Fruit fly (Drosophila melanogaster) whole organism, larva: Measurements from ENCODE around the gene mbm.

Experiments
- noc ChIP-seq: fragments of 200-800 bp; sonication (Bioruptor generic); optimal IDR thresholded peaks from 3 replicates; lab custom pipeline; 2019; ENCODE audit warnings: missing biosample characterization, mild to moderate bottlenecking, missing genetic modification characterization, moderate library complexity

The mbm gene

dm6 chr2L:271553-271952, 2.0 kb downstream of the mbm start, which contains the start of gene Dus1:
Dus1 (minus strand) TSS chr2L:271744.
- no peak for TF ChIP-seq noc (tag; lab: Kevin White, UChicago)

DNA sequence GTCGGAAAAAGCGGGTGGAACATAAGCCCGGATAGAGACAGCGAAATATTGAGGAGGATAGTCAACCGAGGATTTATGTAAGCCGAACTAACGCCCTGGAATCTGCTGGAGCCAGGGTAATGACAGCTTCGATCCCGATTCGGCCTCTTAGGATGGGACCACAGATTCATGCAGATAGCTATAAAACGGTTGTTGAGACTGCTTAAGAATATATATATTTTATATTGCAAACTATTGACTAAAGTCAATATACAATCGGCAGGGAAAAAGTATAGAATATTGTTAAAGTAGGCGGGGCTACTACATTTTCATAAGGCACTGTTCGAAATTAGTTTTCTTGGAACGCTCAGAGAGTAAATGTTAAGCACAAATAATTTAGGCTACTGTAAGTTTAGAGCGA, 4.7 kb downstream of the mbm start, which contains the start of gene CG3345:
CG3345 (plus strand) TSS at position 301 of the 400 bp plus-strand sequence.
- no peak for TF ChIP-seq noc (tag; lab: Kevin White, UChicago)

DNA sequence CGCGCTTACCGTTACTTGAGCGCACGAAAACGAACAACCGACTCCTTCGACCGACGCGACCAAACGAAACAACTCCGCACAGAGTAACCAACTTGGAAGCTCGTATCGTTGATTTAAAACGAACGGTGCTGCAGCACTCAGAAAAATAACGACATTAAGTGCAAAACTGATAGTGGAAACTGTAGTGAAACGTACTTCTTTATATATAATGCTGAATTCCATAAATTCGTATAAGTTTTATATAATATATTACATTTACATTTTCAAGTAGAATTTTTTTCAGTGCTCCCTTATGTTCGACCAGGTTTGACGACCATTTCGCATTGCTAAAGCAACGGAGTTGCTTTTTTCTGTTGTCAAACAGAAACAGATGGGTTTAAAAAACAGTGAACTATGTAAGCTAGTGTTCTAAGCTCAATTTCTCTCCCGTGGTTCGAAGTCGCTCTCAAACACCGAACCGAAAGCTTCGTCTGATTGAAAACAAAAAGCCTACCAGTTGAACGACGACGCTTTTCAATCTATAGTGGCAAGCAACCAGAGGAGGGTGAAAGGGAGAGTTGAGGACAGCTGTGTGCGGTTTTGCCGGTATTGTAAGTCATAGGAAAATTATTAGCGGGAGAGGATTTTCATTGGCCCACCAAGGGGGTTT, 6.0 kb downstream of the mbm start, which contains the start of gene CG17075:
CG17075 (minus strand) TSS at position 65 of the 649 bp plus-strand sequence.
- peak; percentile 68 for TF ChIP-seq noc (tag; lab: Kevin White, UChicago)

DNA sequence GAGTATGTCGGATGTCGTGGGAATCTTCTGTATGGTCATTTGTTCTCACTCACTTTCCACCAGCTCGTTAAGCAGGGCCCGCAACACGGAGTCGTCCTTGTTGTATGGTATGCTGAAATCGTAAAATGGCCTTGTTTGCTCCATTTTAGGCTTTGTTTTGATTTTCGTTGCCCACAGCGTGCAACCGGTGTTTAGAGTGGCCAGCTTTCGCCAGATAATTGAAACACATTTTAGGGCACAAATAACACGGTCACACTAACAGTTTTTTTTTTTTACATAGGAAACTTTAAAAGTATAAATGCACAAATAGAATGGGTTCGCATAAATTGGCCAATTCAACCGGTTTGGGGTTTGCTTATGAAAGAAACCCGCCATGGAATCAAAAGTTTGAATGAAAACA, 21.3 kb downstream of the mbm start, which contains the start of gene Rpp30:
Rpp30 (minus strand) TSS at position 200 of the 400 bp plus-strand sequence.
- TF ChIP-seq noc (tag; lab: Kevin White, UChicago): no peak

- peak; percentile 24 for TF ChIP-seq noc (tag; lab: Kevin White, UChicago)
Observed at dm6 chr2L:250507-251215, 22.9 kb downstream of the mbm start, which contains the start of gene kis. kis (minus strand) TSS chr2L:250823.

dm6 chr2L:249048-249825, 24.3 kb downstream of the mbm start:
- TF ChIP-seq noc (tag; lab: Kevin White, UChicago): no peak

dm6 chr2L:248592-248991, 24.9 kb downstream of the mbm start:
- TF ChIP-seq noc (tag; lab: Kevin White, UChicago): no peak

DNA sequence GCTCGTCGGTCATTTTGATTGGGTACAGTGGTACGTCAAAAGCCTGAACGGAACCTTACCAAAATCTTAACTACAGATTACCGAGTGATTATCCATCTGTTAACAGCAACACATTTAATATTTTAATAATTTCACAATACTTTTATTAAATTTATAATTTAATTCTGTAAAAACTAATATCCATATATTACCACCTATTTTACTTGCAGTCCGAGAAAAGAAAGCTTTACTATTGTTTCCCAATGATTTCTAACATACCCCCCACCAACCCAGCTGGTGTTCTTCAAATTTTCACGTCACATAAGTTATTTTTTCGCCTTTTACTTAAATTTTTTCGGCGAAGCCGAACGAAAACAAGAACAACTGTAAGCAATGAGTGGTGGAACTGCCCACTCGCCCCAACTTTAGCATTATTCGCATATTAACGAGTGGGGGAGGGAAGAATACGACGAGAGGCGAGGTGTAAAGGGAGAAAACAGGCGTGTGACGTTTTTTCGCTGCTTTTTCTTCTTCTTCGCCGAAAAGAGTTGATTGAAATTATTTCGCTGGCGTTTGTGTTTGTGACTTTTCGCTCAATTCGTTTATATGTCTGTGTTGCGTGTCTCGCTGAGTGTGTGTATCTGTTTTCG, 25.6 kb downstream of the mbm start:
- TF ChIP-seq noc (tag; lab: Kevin White, UChicago): peak; percentile 92

DNA sequence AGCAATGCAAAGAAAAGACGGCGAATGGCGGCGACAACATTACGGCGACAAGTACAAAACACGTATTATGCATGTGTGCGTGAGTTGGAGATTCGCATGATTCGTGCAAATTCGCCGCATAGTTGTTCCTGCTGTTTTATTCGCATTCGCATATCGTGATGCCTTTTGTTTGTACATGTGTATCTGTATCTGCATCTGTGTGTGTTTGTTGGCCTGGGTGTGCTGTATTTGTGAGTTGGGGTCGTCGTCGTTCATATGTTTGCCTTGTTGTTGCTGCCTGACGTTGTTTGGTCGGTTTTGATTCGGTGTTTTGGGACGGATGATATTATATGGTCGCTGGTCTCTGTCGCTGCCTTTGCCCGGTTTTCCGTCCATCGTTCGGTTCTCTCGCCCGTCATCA, 26.1 kb downstream of the mbm start:
- TF ChIP-seq noc (tag; lab: Kevin White, UChicago): no peak

DNA sequence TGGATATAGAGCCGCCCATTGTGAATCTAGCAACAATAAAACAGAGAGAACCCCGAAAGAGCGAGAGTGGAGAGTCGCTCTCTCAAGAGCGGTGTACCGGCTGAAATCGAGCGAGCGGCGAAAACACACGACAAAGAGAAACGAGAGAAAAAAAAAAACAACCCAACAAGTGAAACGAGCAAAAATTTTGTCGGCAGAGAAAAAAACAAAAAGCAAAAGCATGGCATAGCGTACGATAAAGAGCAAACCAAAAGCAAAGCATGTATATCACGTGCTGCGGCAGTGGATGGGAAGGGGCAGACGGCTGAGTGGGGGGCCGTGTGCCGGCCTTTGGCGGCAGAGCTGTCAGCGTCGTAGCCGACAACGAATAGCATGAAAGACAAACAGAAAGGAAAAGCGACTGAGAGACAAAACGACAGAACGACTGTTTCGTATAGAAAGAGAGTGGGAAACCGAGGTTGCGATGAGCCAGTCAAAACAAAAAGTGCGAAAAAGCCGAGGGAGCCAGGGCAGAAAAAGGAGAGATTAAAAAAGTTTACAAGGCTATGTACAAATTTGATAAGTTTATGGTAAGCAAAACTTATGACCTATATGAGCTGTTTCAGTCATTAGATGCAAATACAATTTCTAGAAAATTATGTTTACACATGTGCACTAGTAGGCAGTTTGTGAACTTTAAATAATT, 26.7 kb downstream of the mbm start:
- TF ChIP-seq noc (tag; lab: Kevin White, UChicago): peak; percentile 11

- no peak for TF ChIP-seq noc (tag; lab: Kevin White, UChicago)
Observed at dm6 chr2L:244559-244958, 29.0 kb downstream of the mbm start.

DNA sequence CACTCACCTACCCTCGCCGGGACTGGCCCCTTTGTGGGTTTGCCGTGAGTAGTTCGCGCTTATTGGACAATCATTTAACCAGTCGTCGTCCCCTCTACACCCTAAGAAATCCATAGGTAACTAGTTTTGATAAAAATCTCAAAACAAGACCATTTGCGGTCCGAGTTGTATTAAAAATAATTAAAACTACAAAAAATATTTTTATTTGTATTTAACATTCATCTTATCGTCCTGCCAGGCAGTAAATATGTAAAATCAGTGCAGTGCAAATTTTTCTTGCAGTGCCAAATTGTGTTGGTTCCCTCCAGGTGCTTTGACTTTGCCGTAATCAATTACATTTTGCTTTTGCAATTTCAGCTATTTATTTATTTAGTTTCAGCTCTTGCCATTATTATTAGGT, 29.7 kb downstream of the mbm start:
- TF ChIP-seq noc (tag; lab: Kevin White, UChicago): peak; percentile 39

DNA sequence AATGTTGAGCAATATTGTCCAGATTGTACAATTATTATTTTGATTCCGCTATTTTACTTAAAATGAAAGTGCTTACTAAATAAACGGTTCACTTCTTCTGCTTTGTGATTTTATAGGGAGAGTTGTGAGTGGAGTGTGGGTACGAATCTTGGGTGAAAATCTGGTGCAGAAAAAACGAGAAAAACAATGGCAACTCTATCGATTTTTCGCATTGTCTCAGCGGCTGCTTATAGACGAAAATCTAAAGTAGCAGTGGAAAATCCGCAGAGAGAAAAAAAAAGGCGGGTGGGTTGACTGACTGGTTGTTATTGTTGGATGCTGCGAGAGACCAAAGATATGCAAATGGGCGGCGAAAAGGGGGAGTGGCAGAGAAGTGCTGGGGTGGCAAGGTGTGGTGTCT, 30.4 kb downstream of the mbm start:
- no peak for TF ChIP-seq noc (tag; lab: Kevin White, UChicago)

- no peak for TF ChIP-seq noc (tag; lab: Kevin White, UChicago)
Observed at dm6 chr2L:241415-241814, 32.1 kb downstream of the mbm start.
